Worm (Caenorhabditis elegans) whole organism, L4/young adult: ENCODE results near the gene nhr-119.

Experiments
- W03F9.2 ChIP-seq: fragments of 150-350 bp; optimal IDR thresholded peaks from 2 replicates; lab custom pipeline; 2014; ENCODE audit warnings: missing biosample characterization, missing genetic modification characterization
- dao-5 ChIP-seq: sonication (generic microtip); optimal IDR thresholded peaks from 2 replicates; lab custom pipeline; 2016; ENCODE audit warnings: missing genotype, missing genetic modification characterization, moderate library complexity, missing compliant biosample characterization
- him-1 ChIP-seq: sonication (generic microtip); optimal IDR thresholded peaks from 2 replicates; lab custom pipeline; 2016; ENCODE audit warnings: missing genotype, missing genetic modification reagents, missing genetic modification characterization, missing compliant biosample characterization

ce11 chrII:2774904-2775303, 25.5 kb downstream of the nhr-119 start, which contains the start of gene fbxb-111:
- TF ChIP-seq W03F9.2 (tag; lab: Kevin White, UChicago) (no peak), him-1 (tag; lab: Kevin White, UChicago) (no peak), dao-5 (tag; lab: Kevin White, UChicago) (no peak)
